Worm (Caenorhabditis elegans): ENCODE measurements around the gene ubc-20.

DNA sequence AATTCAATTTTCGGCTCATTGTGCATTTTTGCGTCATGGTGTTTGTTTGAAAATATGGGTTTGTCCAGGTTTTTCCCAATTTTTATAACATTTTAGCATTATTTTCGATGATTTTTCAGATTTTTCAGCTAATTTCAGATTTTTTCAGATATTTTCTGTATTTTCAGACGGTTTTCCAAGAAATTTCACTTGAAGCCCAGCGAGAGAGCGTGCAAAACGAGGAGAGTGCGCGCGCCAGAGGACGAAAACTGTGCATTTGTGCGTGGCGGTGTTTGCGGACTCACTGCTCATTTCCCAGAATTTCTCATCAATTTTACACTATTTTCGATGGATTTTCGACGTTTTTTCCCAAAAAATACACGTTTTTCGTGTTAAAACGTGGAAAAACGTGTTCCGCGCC lies 46.5 kb downstream of the ubc-20 start:
- TF ChIP-seq pes-1 (GFP tag; IDR thresholded peaks at IDR 0.05) (0 out of 2 replicates have a peak, but pooled peaks have one; percentile 28), F13C5.2 (tag; optimal IDR thresholded peaks at IDR 0.05) (peak; percentile 76), ama-1 (optimal IDR thresholded peaks at IDR 0.05) (peak; percentile 55), scrt-1 (GFP tag; IDR thresholded peaks at IDR 0.05) (no peak), flt-1 (GFP tag; IDR thresholded peaks at IDR 0.05) (no peak), sea-1 (GFP tag; conservative IDR thresholded peaks at IDR 0.05) (no peak), B0310.2 (tag; optimal IDR thresholded peaks at IDR 0.05) (no peak), ceh-36 (tag; optimal IDR thresholded peaks at IDR 0.05) (no peak), ets-7 (tag; optimal IDR thresholded peaks at IDR 0.05) (no peak), tra-4 (tag; optimal IDR thresholded peaks at IDR 0.05) (no peak), tbx-37 (GFP tag; conservative IDR thresholded peaks at IDR 0.05) (no peak), tbx-11 (GFP tag; IDR thresholded peaks at IDR 0.05) (no peak), hmg-4 (GFP tag; optimal IDR thresholded peaks at IDR 0.05) (no peak), hnd-1 (tag; optimal IDR thresholded peaks at IDR 0.05) (no peak)

Measured in whole organism, early embryonic.